Fruit fly (Drosophila melanogaster) whole organism, wandering third instar larva: ENCODE results near the gene PolG1.

Experiments used
- Myc ChIP-seq: fragments of >200 bp; optimal IDR thresholded peaks from 2 replicates; lab custom pipeline; 2017
- pan ChIP-seq: fragments of >200 bp; optimal IDR thresholded peaks from 2 replicates; lab custom pipeline; 2017
- sv ChIP-seq: fragments of 200-800 bp; sonication (Bioruptor generic); optimal IDR thresholded peaks from 3 replicates; lab custom pipeline; 2016; ENCODE audit warnings: missing biosample characterization, missing genetic modification characterization

- TF ChIP-seq sv (GFP tag; lab: Kevin White, UChicago) (no peak), Myc (lab: Kevin White, UChicago) (no peak), pan (lab: Kevin White, UChicago) (no peak)
Observed at dm6 chr2L:13801166-13801565, 26.4 kb downstream of the PolG1 start.
